Fruit fly (Drosophila melanogaster): ENCODE results near the gene wit.

The wit gene

DNA sequence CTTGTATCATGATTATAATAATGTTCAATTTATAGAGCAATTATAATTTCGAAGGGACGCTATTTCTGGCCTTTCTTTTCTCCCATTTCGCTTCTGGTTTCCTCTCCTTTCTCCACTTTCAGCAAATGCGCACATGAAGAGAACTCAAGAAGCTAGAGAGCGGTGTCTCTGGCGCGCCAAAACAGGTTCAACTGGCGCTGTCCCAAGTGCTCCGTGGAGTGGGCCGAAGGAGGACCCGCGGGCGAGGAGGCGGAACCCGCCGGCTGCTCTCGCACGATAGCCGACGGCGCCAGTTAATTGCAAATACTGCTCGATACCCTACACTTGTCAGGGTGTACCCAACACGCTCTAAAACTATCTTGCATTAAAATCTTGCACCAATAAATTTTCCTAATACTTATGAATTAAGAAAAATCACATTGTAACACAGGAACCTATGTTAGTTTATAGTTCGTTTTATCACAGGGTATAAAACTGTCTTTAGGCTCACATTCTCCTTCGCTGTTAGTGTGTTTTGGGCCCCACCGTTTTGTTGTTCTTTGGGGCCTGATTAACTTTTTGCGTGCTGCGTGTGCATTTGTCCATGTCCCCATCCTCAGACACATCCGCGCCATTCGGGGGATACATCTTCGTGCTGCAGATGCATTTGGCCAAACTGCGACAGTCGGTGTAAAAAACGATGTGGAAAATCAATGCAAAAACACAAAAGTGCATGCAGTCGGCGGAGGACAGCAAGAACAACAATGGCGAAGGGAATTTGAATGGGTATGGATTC, 1.1 kb downstream of the wit start:
- TF ChIP-seq woc (GFP tag; optimal IDR thresholded peaks at IDR 0.05) (peak; percentile 99), Rel (GFP tag; optimal IDR thresholded peaks at IDR 0.05) (peak; percentile 91), Rel (tag; optimal IDR thresholded peaks at IDR 0.05) (peak; percentile 81), rgr (GFP tag; optimal IDR thresholded peaks at IDR 0.05) (peak; percentile 99), ey (GFP tag; optimal IDR thresholded peaks at IDR 0.05) (peak; percentile 99), sage (GFP tag; optimal IDR thresholded peaks at IDR 0.05) (peak; percentile 96), br (GFP tag; optimal IDR thresholded peaks at IDR 0.05) (peak; percentile 99), Abd-B (GFP tag; optimal IDR thresholded peaks at IDR 0.05) (no peak), Jra (GFP tag; optimal IDR thresholded peaks at IDR 0.05) (peak; percentile 95), CG32264 (GFP tag; optimal IDR thresholded peaks at IDR 0.05) (peak; percentile 97), Hr78 (GFP tag; optimal IDR thresholded peaks at IDR 0.05) (no peak), N (GFP tag; optimal IDR thresholded peaks at IDR 0.05) (no peak), fru (GFP tag; optimal IDR thresholded peaks at IDR 0.05) (peak; percentile 99), sv (GFP tag; optimal IDR thresholded peaks at IDR 0.05) (peak; percentile 71), lola (GFP tag; optimal IDR thresholded peaks at IDR 0.05) (no peak), brk (GFP tag; optimal IDR thresholded peaks at IDR 0.05) (peak; percentile 95), foxo (GFP tag; optimal IDR thresholded peaks at IDR 0.05) (peak; percentile 95 to 99), tai (GFP tag; optimal IDR thresholded peaks at IDR 0.05) (no peak), Vsx2 (GFP tag; optimal IDR thresholded peaks at IDR 0.05; ENCODE audit: partially characterized antibody) (peak; percentile 78), Dif (GFP tag; optimal IDR thresholded peaks at IDR 0.05; ENCODE audit: partially characterized antibody) (peak; percentile 86), Myc (optimal IDR thresholded peaks at IDR 0.05) (no peak), dsf (GFP tag; optimal IDR thresholded peaks at IDR 0.05; ENCODE audit: borderline replicate concordance) (peak; percentile 78), psq (GFP tag; optimal IDR thresholded peaks at IDR 0.05) (peak; percentile 97), dmrt93B (GFP tag; optimal IDR thresholded peaks at IDR 0.05) (peak; percentile 96), h (GFP tag; optimal IDR thresholded peaks at IDR 0.05) (peak; percentile 95), Sp1 (GFP tag; optimal IDR thresholded peaks at IDR 0.05) (peak; percentile 93), dl (GFP tag; optimal IDR thresholded peaks at IDR 0.05; ENCODE audit: insufficient read depth in 1 of 2, partially characterized antibody in 2 of 2) (peak; percentile 56 to 76), usp (GFP tag; optimal IDR thresholded peaks at IDR 0.05) (no peak), HLH106 (tag; optimal IDR thresholded peaks at IDR 0.05) (peak; percentile 97), Hnf4 (GFP tag; optimal IDR thresholded peaks at IDR 0.05) (peak; percentile 99), pan (optimal IDR thresholded peaks at IDR 0.05) (peak; percentile 75), CrebA (GFP tag; optimal IDR thresholded peaks at IDR 0.05; ENCODE audit: borderline replicate concordance) (peak; percentile 83), Dfd (GFP tag; optimal IDR thresholded peaks at IDR 0.05) (no peak), OdsH (GFP tag; optimal IDR thresholded peaks at IDR 0.05) (peak; percentile 98), jim (GFP tag; optimal IDR thresholded peaks at IDR 0.05) (no peak), GATAd (GFP tag; optimal IDR thresholded peaks at IDR 0.05) (peak; percentile 92), Mio (GFP tag; optimal IDR thresholded peaks at IDR 0.05) (peak; percentile 88), CG9705 (GFP tag; optimal IDR thresholded peaks at IDR 0.05) (peak; percentile 88), Hr83 (GFP tag; optimal IDR thresholded peaks at IDR 0.05; ENCODE audit: poor library complexity, severe bottlenecking) (peak; percentile 88)

DNA sequence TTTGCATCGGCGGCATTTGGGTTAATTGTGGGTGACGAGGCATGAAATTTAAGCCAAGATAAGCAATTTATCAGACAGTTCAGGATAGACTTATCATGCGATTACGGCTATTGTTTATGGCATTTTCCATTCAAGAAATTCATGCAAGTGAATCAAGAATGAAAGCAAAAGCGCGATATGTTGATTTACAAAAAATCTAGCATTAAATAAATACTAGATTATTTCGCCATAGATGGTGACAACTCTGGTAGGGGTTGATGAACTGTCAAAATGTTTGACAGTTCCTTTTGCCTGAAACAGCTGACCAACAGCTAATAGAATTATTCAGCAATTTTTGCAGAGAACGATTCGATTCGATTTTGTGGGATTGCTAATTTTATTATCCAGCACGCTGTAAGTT, 2.4 kb downstream of the wit start, which contains the start of gene CG32259:
CG32259 (plus strand) TSS at position 301 of the 400 bp plus-strand sequence.
- no peak for TF ChIP-seq fru (GFP tag; optimal IDR thresholded peaks at IDR 0.05)
- TF ChIP-seq Hnf4 (GFP tag; optimal IDR thresholded peaks at IDR 0.05) = no peak
- no peak for TF ChIP-seq sage (GFP tag; optimal IDR thresholded peaks at IDR 0.05)
- no peak for TF ChIP-seq Hr83 (GFP tag; optimal IDR thresholded peaks at IDR 0.05; ENCODE audit: poor library complexity, severe bottlenecking)
- no peak for TF ChIP-seq dl (GFP tag; optimal IDR thresholded peaks at IDR 0.05; ENCODE audit: insufficient read depth in 1 of 2, partially characterized antibody in 2 of 2)
- no peak for TF ChIP-seq jim (GFP tag; optimal IDR thresholded peaks at IDR 0.05)
- no peak for TF ChIP-seq lola (GFP tag; optimal IDR thresholded peaks at IDR 0.05)
- TF ChIP-seq sv (GFP tag; optimal IDR thresholded peaks at IDR 0.05) = no peak
- TF ChIP-seq Jra (GFP tag; optimal IDR thresholded peaks at IDR 0.05) = no peak
- no peak for TF ChIP-seq br (GFP tag; optimal IDR thresholded peaks at IDR 0.05)
- TF ChIP-seq ey (GFP tag; optimal IDR thresholded peaks at IDR 0.05) = no peak
- no peak for TF ChIP-seq GATAd (GFP tag; optimal IDR thresholded peaks at IDR 0.05)
- TF ChIP-seq Dfd (GFP tag; optimal IDR thresholded peaks at IDR 0.05) = no peak
- TF ChIP-seq rgr (GFP tag; optimal IDR thresholded peaks at IDR 0.05) = no peak

Measured in whole organism, wandering third instar larva.